Worm (Caenorhabditis elegans): ENCODE measurements around the gene C07G3.10.

DNA sequence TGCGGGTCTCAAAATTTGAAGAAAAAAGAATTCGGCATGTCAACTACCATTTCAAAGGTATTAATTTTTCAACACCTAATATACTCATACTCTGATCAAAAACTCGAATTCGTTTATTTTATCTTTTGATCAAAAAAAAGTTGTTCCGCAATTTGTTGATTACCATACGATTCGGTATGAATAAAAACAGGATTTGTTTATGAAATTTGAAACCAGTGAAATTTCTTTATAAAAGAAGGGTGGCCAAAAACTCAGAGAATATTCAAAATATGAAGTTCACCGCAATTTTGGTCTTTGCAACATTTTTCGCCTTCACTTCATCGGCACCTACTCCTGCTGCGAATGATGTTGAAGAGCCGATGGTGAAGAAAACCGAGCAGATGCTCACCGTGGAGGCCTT lies at the start of gene C07G3.10, which contains the start of gene C07G3.8:
- no peak for TF ChIP-seq zfh-2 (GFP tag; conservative IDR thresholded peaks at IDR 0.05)
- TF ChIP-seq chd-7 (tag; optimal IDR thresholded peaks at IDR 0.05), result no peak
- TF ChIP-seq unc-62 (GFP tag; optimal IDR thresholded peaks at IDR 0.05), result no peak
- TF ChIP-seq F37B4.10 (GFP tag; IDR thresholded peaks at IDR 0.05), result no peak
- TF ChIP-seq hrde-1 (tag; optimal IDR thresholded peaks at IDR 0.05; ENCODE audit: borderline replicate concordance), result no peak
- TF ChIP-seq nhr-80 (tag; optimal IDR thresholded peaks at IDR 0.05), result no peak
- no peak for TF ChIP-seq egrh-3 (GFP tag; IDR thresholded peaks at IDR 0.05)
- no peak for TF ChIP-seq mcd-1 (GFP tag; IDR thresholded peaks at IDR 0.05)

Data from whole organism, young adult.